Worm (Caenorhabditis elegans) whole organism, L4/young adult: ENCODE measurements around the gene F41G3.10.

Experiments
- W03F9.2 ChIP-seq: fragments of 150-350 bp; optimal IDR thresholded peaks from 2 replicates; lab custom pipeline; 2014; ENCODE audit warnings: missing biosample characterization, missing genetic modification characterization
- dao-5 ChIP-seq: sonication (generic microtip); optimal IDR thresholded peaks from 2 replicates; lab custom pipeline; 2016; ENCODE audit warnings: missing genotype, missing genetic modification characterization, moderate library complexity, missing compliant biosample characterization
- him-1 ChIP-seq: sonication (generic microtip); optimal IDR thresholded peaks from 2 replicates; lab custom pipeline; 2016; ENCODE audit warnings: missing genotype, missing genetic modification reagents, missing genetic modification characterization, missing compliant biosample characterization

Gene F41G3.10

ce11 chrII:6733718-6734117 is 15.6 kb downstream of the F41G3.10 start, which contains the start of gene T14B4.9:
Gene T14B4.9 (minus strand): TSS chrII:6733818.
- TF ChIP-seq dao-5 = no peak
- TF ChIP-seq him-1 (tag; lab: Kevin White, UChicago) = no peak
- no peak for TF ChIP-seq W03F9.2

- TF ChIP-seq dao-5 (no peak), W03F9.2 (no peak), him-1 (tag; lab: Kevin White, UChicago) (no peak)
These were observed 20.0 kb downstream of the F41G3.10 start, which contains the start of gene T14B4.8 for ce11 chrII:6729331-6729730. Gene T14B4.8 (minus strand): TSS chrII:6729390.

ce11 chrII:6726814-6727213 is 22.5 kb downstream of the F41G3.10 start:
- no peak for TF ChIP-seq him-1 (tag; lab: Kevin White, UChicago)
- TF ChIP-seq dao-5 = no peak
- no peak for TF ChIP-seq W03F9.2

ce11 chrII:6721581-6721980 is 27.7 kb downstream of the F41G3.10 start:
- no peak for TF ChIP-seq W03F9.2
- peak; percentile 49 for TF ChIP-seq him-1 (tag; lab: Kevin White, UChicago)
- TF ChIP-seq dao-5 = no peak

- TF ChIP-seq him-1 (tag; lab: Kevin White, UChicago) = no peak
- TF ChIP-seq dao-5 = no peak
- no peak for TF ChIP-seq W03F9.2
These were observed 31.1 kb downstream of the F41G3.10 start, which contains the start of gene tsp-10 for ce11 chrII:6718221-6718620. Gene tsp-10 (plus strand): TSS chrII:6718586.

- TF ChIP-seq W03F9.2 (no peak), dao-5 (no peak), him-1 (tag; lab: Kevin White, UChicago) (no peak)
These were observed 32.7 kb downstream of the F41G3.10 start, which contains the start of the genes T14B4.5 and T14B4.20 for ce11 chrII:6716638-6717037. Gene T14B4.5 (plus strand): TSS chrII:6716863. Gene T14B4.20 (plus strand): TSS chrII:6716901.

ce11 chrII:6715853-6716252 is 33.5 kb downstream of the F41G3.10 start:
- no peak for TF ChIP-seq dao-5
- no peak for TF ChIP-seq him-1 (tag; lab: Kevin White, UChicago)
- TF ChIP-seq W03F9.2 = no peak

ce11 chrII:6713832-6714342 is 35.4 kb downstream of the F41G3.10 start, which contains the start of gene dpy-2:
Gene dpy-2 (plus strand): TSS chrII:6714292.
- TF ChIP-seq W03F9.2 = no peak
- TF ChIP-seq him-1 (tag; lab: Kevin White, UChicago) = no peak
- TF ChIP-seq dao-5 = no peak

- no peak for TF ChIP-seq dao-5
- no peak for TF ChIP-seq W03F9.2
- TF ChIP-seq him-1 (tag; lab: Kevin White, UChicago) = no peak
These were observed 36.3 kb downstream of the F41G3.10 start for ce11 chrII:6713003-6713402.

ce11 chrII:6712177-6712981 is 36.9 kb downstream of the F41G3.10 start, which contains the start of the genes dpy-10 and T14B4.19:
Gene dpy-10 (minus strand): TSS chrII:6712227.
Gene T14B4.19 (minus strand): TSS chrII:6712931.
- no peak for TF ChIP-seq W03F9.2

- TF ChIP-seq dao-5 (no peak), W03F9.2 (no peak), him-1 (tag; lab: Kevin White, UChicago) (no peak)
These were observed 38.7 kb downstream of the F41G3.10 start for ce11 chrII:6710596-6710995.

ce11 chrII:6709680-6710079 is 39.6 kb downstream of the F41G3.10 start:
- TF ChIP-seq dao-5 (no peak), W03F9.2 (no peak), him-1 (tag; lab: Kevin White, UChicago) (no peak)

- no peak for TF ChIP-seq dao-5
- TF ChIP-seq him-1 (tag; lab: Kevin White, UChicago) = peak; percentile 56
- no peak for TF ChIP-seq W03F9.2
These were observed 40.3 kb downstream of the F41G3.10 start for ce11 chrII:6708980-6709379.

ce11 chrII:6707496-6708260 is 41.6 kb downstream of the F41G3.10 start:
- no peak for TF ChIP-seq W03F9.2
- TF ChIP-seq dao-5 = no peak
- TF ChIP-seq him-1 (tag; lab: Kevin White, UChicago) = no peak
